Fruit fly (Drosophila melanogaster): ENCODE data around the gene Larp4B.
A peak's percentile ranks its signal among the peaks of the same experiment; 100 is the strongest.

The Larp4B gene

dm6 chr3L:3198447-3199402 lies 25.9 kb upstream of the Larp4B start, which contains the start of the genes CG32276 and gry (continued):
- peak; percentile 68 for TF ChIP-seq CG12299 (tag; optimal IDR thresholded peaks at IDR 0.05)
- peak; percentile 79 for TF ChIP-seq az2 (GFP tag; optimal IDR thresholded peaks at IDR 0.05)
- TF ChIP-seq Hmx (GFP tag; optimal IDR thresholded peaks at IDR 0.05), result no peak
- peak; percentile 94 for TF ChIP-seq gfzf (GFP tag; optimal IDR thresholded peaks at IDR 0.05)
- TF ChIP-seq aop (GFP tag; IDR thresholded peaks at IDR 0.05), result no peak
- peak; percentile 77 for TF ChIP-seq Myb (GFP tag; optimal IDR thresholded peaks at IDR 0.05)
- peak; percentile 77 for TF ChIP-seq Ptx1 (GFP tag; IDR thresholded peaks at IDR 0.05)
- TF ChIP-seq Lhr (GFP tag; optimal IDR thresholded peaks at IDR 0.05), result peak; percentile 75
- peak; percentile 85 for TF ChIP-seq HLH54F (GFP tag; optimal IDR thresholded peaks at IDR 0.05)
- peak; percentile 9 for TF ChIP-seq CG30431 (GFP tag; optimal IDR thresholded peaks at IDR 0.05)
- TF ChIP-seq Lim3 (GFP tag; IDR thresholded peaks at IDR 0.05), result no peak
- TF ChIP-seq seq (GFP tag; IDR thresholded peaks at IDR 0.05), result peak; percentile 45; the same call in 1 of the 2 replicates
- TF ChIP-seq dmrt11E (tag; optimal IDR thresholded peaks at IDR 0.05), result peak; percentile 67
- TF ChIP-seq fu2 (GFP tag; optimal IDR thresholded peaks at IDR 0.05), result peak; percentile 76
- TF ChIP-seq trem (tag; optimal IDR thresholded peaks at IDR 0.05), result peak; percentile 91
- TF ChIP-seq pita (GFP tag; optimal IDR thresholded peaks at IDR 0.05), result no peak
- no peak for TF ChIP-seq CG10431 (GFP tag; optimal IDR thresholded peaks at IDR 0.05)
- TF ChIP-seq trh (GFP tag; optimal IDR thresholded peaks at IDR 0.05), result peak; percentile 63
- TF ChIP-seq CG9876 (GFP tag; optimal IDR thresholded peaks at IDR 0.05), result peak; percentile 55
- TF ChIP-seq nerfin-2 (GFP tag; IDR thresholded peaks at IDR 0.05; ENCODE audit: partially characterized antibody), result no peak
- no peak for TF ChIP-seq kni (GFP tag; optimal IDR thresholded peaks at IDR 0.05)
- no peak for TF ChIP-seq CG6654 (GFP tag; optimal IDR thresholded peaks at IDR 0.05)
- no peak for TF ChIP-seq hb (GFP tag; IDR thresholded peaks at IDR 0.05; ENCODE audit: partially characterized antibody)
- TF ChIP-seq emc (GFP tag; optimal IDR thresholded peaks at IDR 0.05), result peak; percentile 48
- TF ChIP-seq Drgx (GFP tag; IDR thresholded peaks at IDR 0.05), result peak; percentile 55; the same call in 1 of the 2 replicates
- TF ChIP-seq gsb (GFP tag; IDR thresholded peaks at IDR 0.05), result no peak
- no peak for TF ChIP-seq CG2875 (GFP tag; optimal IDR thresholded peaks at IDR 0.05)
- no peak for TF ChIP-seq Hr78 (GFP tag; optimal IDR thresholded peaks at IDR 0.05)
- peak; percentile 81 for TF ChIP-seq CG17186 (GFP tag; optimal IDR thresholded peaks at IDR 0.05)
- TF ChIP-seq zen2 (GFP tag; IDR thresholded peaks at IDR 0.05; ENCODE audit: partially characterized antibody), result no peak
- TF ChIP-seq Ada2b (GFP tag; IDR thresholded peaks at IDR 0.05), result peak; percentile 72
- TF ChIP-seq ERR (GFP tag; optimal IDR thresholded peaks at IDR 0.05), result peak; percentile 48
- TF ChIP-seq Hmr (GFP tag; optimal IDR thresholded peaks at IDR 0.05), result peak; percentile 76
- peak; percentile 57 for TF ChIP-seq Tbp (GFP tag; optimal IDR thresholded peaks at IDR 0.05)
- peak; percentile 60; the same call in 2 of the 3 replicates for TF ChIP-seq Optix (GFP tag; IDR thresholded peaks at IDR 0.05)
- TF ChIP-seq CG9797 (GFP tag; optimal IDR thresholded peaks at IDR 0.05), result peak; percentile 96
- TF ChIP-seq CG33213 (GFP tag; optimal IDR thresholded peaks at IDR 0.05), result peak; percentile 81
- no peak for TF ChIP-seq CG15011 (GFP tag; optimal IDR thresholded peaks at IDR 0.05)
- TF ChIP-seq CG13287 (GFP tag; IDR thresholded peaks at IDR 0.05; ENCODE audit: partially characterized antibody), result peak; percentile 63; the same call in 1 of the 2 replicates
- no peak for TF ChIP-seq bbx (GFP tag; IDR thresholded peaks at IDR 0.05; ENCODE audit: partially characterized antibody)
- TF ChIP-seq pum (GFP tag; optimal IDR thresholded peaks at IDR 0.05), result peak; percentile 79
- peak; percentile 29 for TF ChIP-seq CG6854 (GFP tag; optimal IDR thresholded peaks at IDR 0.05)
- peak; percentile 80 for TF ChIP-seq Mes4 (GFP tag; optimal IDR thresholded peaks at IDR 0.05)
- no peak for TF ChIP-seq fd64A (GFP tag; optimal IDR thresholded peaks at IDR 0.05)
- TF ChIP-seq sc (optimal IDR thresholded peaks at IDR 0.05), result no peak
- TF ChIP-seq sc (GFP tag; optimal IDR thresholded peaks at IDR 0.05), result no peak
- TF ChIP-seq ap (GFP tag; IDR thresholded peaks at IDR 0.05), result peak; percentile 82
- no peak for TF ChIP-seq abd-A (tag; optimal IDR thresholded peaks at IDR 0.05)

Measured in whole organism, embryonic.